Worm (Caenorhabditis elegans): ENCODE measurements around the gene ZK856.7.

The ZK856.7 gene

ce11 chrV:10174632-10175075 lies 27.2 kb upstream of the ZK856.7 start (continued):
- TF ChIP-seq dmd-6 (GFP tag; IDR thresholded peaks at IDR 0.05) (peak; percentile 47), madf-9 (GFP tag; conservative IDR thresholded peaks at IDR 0.05) (no peak), madf-5 (GFP tag; IDR thresholded peaks at IDR 0.05) (no peak), pha-4 (GFP tag; IDR thresholded peaks at IDR 0.05) (no peak), pha-4 (tag; optimal IDR thresholded peaks at IDR 0.05) (no peak), nhr-11 (tag; optimal IDR thresholded peaks at IDR 0.05) (peak; percentile 86), F44E2.7 (GFP tag; IDR thresholded peaks at IDR 0.05) (no peak), nhr-77 (tag; optimal IDR thresholded peaks at IDR 0.05) (no peak), ceh-20 (GFP tag; IDR thresholded peaks at IDR 0.05) (peak; percentile 58; the same call in 1 of the 2 replicates), zfp-3 (GFP tag; conservative IDR thresholded peaks at IDR 0.05) (no peak), egl-43 (GFP tag; IDR thresholded peaks at IDR 0.05) (peak; percentile 84), ZK546.5 (tag; optimal IDR thresholded peaks at IDR 0.05) (no peak), cey-2 (tag; optimal IDR thresholded peaks at IDR 0.05; ENCODE audit: borderline replicate concordance, insufficient read depth) (no peak), Y105C5A.15 (GFP tag; IDR thresholded peaks at IDR 0.05) (no peak), set-16 (GFP tag; IDR thresholded peaks at IDR 0.05) (peak; percentile 81), ceh-82 (tag; optimal IDR thresholded peaks at IDR 0.05) (no peak), hmg-1.1 (GFP tag; IDR thresholded peaks at IDR 0.05) (peak; percentile 82), daf-8 (GFP tag; IDR thresholded peaks at IDR 0.05) (no peak), aly-2 (tag; optimal IDR thresholded peaks at IDR 0.05) (no peak), jun-1 (tag; optimal IDR thresholded peaks at IDR 0.05) (no peak), tra-1 (GFP tag; IDR thresholded peaks at IDR 0.05) (peak; percentile 36; the same call in 1 of the 2 replicates)

ce11 chrV:10178166-10178565 lies 23.7 kb upstream of the ZK856.7 start:
- TF ChIP-seq dpl-1 (GFP tag; optimal IDR thresholded peaks at IDR 0.05) (peak; percentile 27), php-3 (GFP tag; IDR thresholded peaks at IDR 0.05) (no peak), mxl-2 (GFP tag; conservative IDR thresholded peaks at IDR 0.05) (no peak), lin-29 (GFP tag; IDR thresholded peaks at IDR 0.05) (no peak), dmd-9 (GFP tag; IDR thresholded peaks at IDR 0.05) (no peak), unc-130 (GFP tag; optimal IDR thresholded peaks at IDR 0.05) (peak; percentile 17), lin-15B (tag; optimal IDR thresholded peaks at IDR 0.05) (no peak), ces-1 (GFP tag; optimal IDR thresholded peaks at IDR 0.05) (no peak), zip-11 (GFP tag; IDR thresholded peaks at IDR 0.05) (no peak), daf-16 (GFP tag; optimal IDR thresholded peaks at IDR 0.05) (no peak), daf-16 (tag; optimal IDR thresholded peaks at IDR 0.05) (peak; percentile 12), ctbp-1 (GFP tag; IDR thresholded peaks at IDR 0.05) (0 out of 2 replicates have a peak, but pooled peaks have one; percentile 22), arid-1 (GFP tag; conservative IDR thresholded peaks at IDR 0.05) (no peak), hlh-11 (tag; optimal IDR thresholded peaks at IDR 0.05) (peak; percentile 59), pqm-1 (tag; optimal IDR thresholded peaks at IDR 0.05) (no peak), rbr-2 (tag; optimal IDR thresholded peaks at IDR 0.05) (peak; percentile 63), nhr-41 (GFP tag; IDR thresholded peaks at IDR 0.05) (no peak), aly-2 (tag; optimal IDR thresholded peaks at IDR 0.05) (no peak), zfp-2 (tag; optimal IDR thresholded peaks at IDR 0.05) (no peak), mes-2 (tag; optimal IDR thresholded peaks at IDR 0.05; ENCODE audit: poor library complexity, severe bottlenecking) (peak; percentile 38), daf-12 (tag; optimal IDR thresholded peaks at IDR 0.05) (no peak), gei-8 (GFP tag; optimal IDR thresholded peaks at IDR 0.05) (no peak), attf-4 (tag; optimal IDR thresholded peaks at IDR 0.05) (no peak), lir-3 (tag; optimal IDR thresholded peaks at IDR 0.05) (no peak), spr-1 (tag; optimal IDR thresholded peaks at IDR 0.05) (peak; percentile 14), lin-13 (GFP tag; optimal IDR thresholded peaks at IDR 0.05) (no peak), ceh-20 (GFP tag; IDR thresholded peaks at IDR 0.05) (no peak), ceh-32 (tag; optimal IDR thresholded peaks at IDR 0.05; ENCODE audit: poor library complexity) (no peak), lin-1 (GFP tag; IDR thresholded peaks at IDR 0.05) (no peak), R02D3.7 (tag; optimal IDR thresholded peaks at IDR 0.05) (no peak), madf-5 (GFP tag; IDR thresholded peaks at IDR 0.05) (no peak), hif-1 (tag; optimal IDR thresholded peaks at IDR 0.05) (peak in 1 of 2 experiments; percentile 72), nhr-237 (tag; optimal IDR thresholded peaks at IDR 0.05) (no peak)

Data from whole organism, L4 larva.